Fruit fly (Drosophila melanogaster) S2 (cell line): Measurements from ENCODE around the gene CG33108.

Experiments used
- CG8478 ChIP-seq: fragments of >200 bp; optimal IDR thresholded peaks from 2 replicates; lab custom pipeline; 2018
- CTCF ChIP-seq, 2 experiments: fragments of >200 bp; optimal IDR thresholded peaks; 2 replicates each; lab custom pipeline; 2018

dm6 chr3R:23994578-23994977 is 881 bp upstream of the CG33108 start:
- TF ChIP-seq CG8478 (lab: Kevin White, UChicago) (no peak), CTCF (optimal IDR thresholded peaks at IDR 0.05; lab: Kevin White, UChicago) (no peak)
